Worm (Caenorhabditis elegans): Measurements from ENCODE around the gene K08E5.6.

ce11 chrIII:10134517-10134916, 6.3 kb upstream of the K08E5.6 start:
- TF ChIP-seq blmp-1 (tag; optimal IDR thresholded peaks at IDR 0.05) = no peak
- TF ChIP-seq grh-1 (GFP tag; IDR thresholded peaks at IDR 0.05) = no peak
- no peak for TF ChIP-seq tbx-2 (tag; optimal IDR thresholded peaks at IDR 0.05)
- TF ChIP-seq nhr-11 (tag; optimal IDR thresholded peaks at IDR 0.05) = no peak
- no peak for TF ChIP-seq egl-27 (tag; optimal IDR thresholded peaks at IDR 0.05)

Data from whole organism, L1 larva.